Fruit fly (Drosophila melanogaster) whole organism, embryonic: ENCODE data around the gene RhoGDI.

ENCODE experiments used
- CG14441 ChIP-seq: fragments of 200-800 bp; sonication (Bioruptor generic); IDR thresholded peaks from 2 replicates; pipeline ENCODE4 v1.3.6; 2022; ENCODE audit warnings: missing biosample characterization, missing genetic modification characterization
- CG14710 ChIP-seq: fragments of 200-800 bp; sonication (Bioruptor generic); optimal IDR thresholded peaks from 3 replicates; lab custom pipeline; 2019; ENCODE audit warnings: missing biosample characterization, mild to moderate bottlenecking, missing genetic modification characterization, moderate library complexity
- CG14860 ChIP-seq: fragments of 200-800 bp; sonication (Bioruptor generic); IDR thresholded peaks from 3 replicates; pipeline ENCODE4 v1.3.6; 2022; ENCODE audit warnings: missing biosample characterization, missing genetic modification characterization; ENCODE audit not compliant: partially characterized antibody
- CG17328 ChIP-seq: fragments of 200-800 bp; sonication (Bioruptor generic); IDR thresholded peaks from 2 replicates; pipeline ENCODE4 v1.3.6; 2022; ENCODE audit warnings: missing biosample characterization, missing genetic modification characterization
- CG17568 ChIP-seq: fragments of 200-800 bp; sonication (Bioruptor generic); optimal IDR thresholded peaks from 2 replicates; lab custom pipeline; 2018; ENCODE audit warnings: missing biosample characterization, mild to moderate bottlenecking, missing genetic modification characterization, moderate library complexity
- CG1792 ChIP-seq: fragments of 200-800 bp; sonication (Bioruptor generic); optimal IDR thresholded peaks from 2 replicates; lab custom pipeline; 2016; ENCODE audit warnings: missing biosample characterization, missing genetic modification characterization
- CG2120 ChIP-seq: fragments of 200-800 bp; sonication (Bioruptor generic); optimal IDR thresholded peaks from 3 replicates; lab custom pipeline; 2016; ENCODE audit warnings: missing biosample characterization, missing genetic modification characterization
- CG31388 ChIP-seq: fragments of 200-800 bp; sonication (Bioruptor generic); optimal IDR thresholded peaks from 2 replicates; lab custom pipeline; 2016; ENCODE audit warnings: missing biosample characterization, missing genetic modification characterization
- CG3163 ChIP-seq: fragments of 200-800 bp; sonication (Bioruptor generic); optimal IDR thresholded peaks from 3 replicates; lab custom pipeline; 2016; ENCODE audit warnings: missing biosample characterization, missing genetic modification characterization
- CG32772 ChIP-seq: fragments of 200-800 bp; sonication (Bioruptor generic); IDR thresholded peaks from 2 replicates; pipeline ENCODE4 v1.3.6; 2022; ENCODE audit warnings: missing biosample characterization, missing genetic modification characterization
- CG34422 ChIP-seq: fragments of 200-800 bp; sonication (Bioruptor generic); IDR thresholded peaks from 3 replicates; pipeline ENCODE4 v1.3.6; 2022; ENCODE audit warnings: missing biosample characterization, missing genetic modification characterization
- CG4360 ChIP-seq: fragments of 200-800 bp; sonication (Bioruptor generic); IDR thresholded peaks from 2 replicates; pipeline ENCODE4 v1.3.6; 2022; ENCODE audit warnings: missing biosample characterization, missing genetic modification characterization
- CG7556 ChIP-seq: fragments of 200-800 bp; sonication (Bioruptor generic); optimal IDR thresholded peaks from 2 replicates; lab custom pipeline; 2017; ENCODE audit warnings: missing biosample characterization, mild to moderate bottlenecking, missing genetic modification characterization
- CoRest ChIP-seq: fragments of 200-800 bp; sonication (Bioruptor generic); optimal IDR thresholded peaks from 3 replicates; lab custom pipeline; 2018; ENCODE audit warnings: missing biosample characterization, mild to moderate bottlenecking, missing genetic modification characterization, moderate library complexity
- CrebB ChIP-seq: fragments of 200-800 bp; sonication (Bioruptor generic); optimal IDR thresholded peaks from 3 replicates; lab custom pipeline; 2018; ENCODE audit warnings: missing biosample characterization, mild to moderate bottlenecking, missing genetic modification characterization
- Deaf1 ChIP-seq: fragments of 200-800 bp; optimal IDR thresholded peaks from 3 replicates; lab custom pipeline; 2019; ENCODE audit warnings: missing biosample characterization, mild to moderate bottlenecking, missing genetic modification characterization, moderate library complexity
- Dip2 ChIP-seq: fragments of 200-800 bp; sonication (Bioruptor generic); IDR thresholded peaks from 2 replicates; pipeline ENCODE4 v1.3.6; 2022; ENCODE audit warnings: missing biosample characterization, missing genetic modification characterization
- Dip3 ChIP-seq: fragments of 200-800 bp; sonication (Bioruptor generic); optimal IDR thresholded peaks from 3 replicates; lab custom pipeline; 2016; ENCODE audit warnings: missing biosample characterization, missing genetic modification characterization
- Gsc ChIP-seq: fragments of 200-800 bp; sonication (Bioruptor generic); IDR thresholded peaks from 2 replicates; pipeline ENCODE4 v1.3.6; 2022; ENCODE audit warnings: missing biosample characterization, missing genetic modification characterization
- H15 ChIP-seq: fragments of 200-800 bp; sonication (Bioruptor generic); IDR thresholded peaks from 3 replicates; pipeline ENCODE4 v1.3.6; 2022; ENCODE audit warnings: missing biosample characterization, missing genetic modification characterization
- NC2β ChIP-seq: fragments of 200-800 bp; sonication (Bioruptor generic); optimal IDR thresholded peaks from 2 replicates; lab custom pipeline; 2016; ENCODE audit warnings: missing biosample characterization, missing genetic modification characterization
- Opbp ChIP-seq: fragments of 200-800 bp; sonication (Bioruptor generic); IDR thresholded peaks from 3 replicates; pipeline ENCODE4 v1.3.6; 2022; ENCODE audit warnings: missing biosample characterization, missing genetic modification characterization; ENCODE audit not compliant: partially characterized antibody
- Six4 ChIP-seq: fragments of 200-800 bp; sonication (Bioruptor generic); optimal IDR thresholded peaks from 2 replicates; lab custom pipeline; 2016; ENCODE audit warnings: missing biosample characterization, missing genetic modification characterization
- ab ChIP-seq: fragments of 200-800 bp; sonication (Bioruptor generic); optimal IDR thresholded peaks from 2 replicates; lab custom pipeline; 2016; ENCODE audit warnings: missing biosample characterization, missing genetic modification characterization
- abd-A ChIP-seq: fragments of 200-800 bp; sonication (Bioruptor generic); optimal IDR thresholded peaks from 3 replicates; lab custom pipeline; 2019; ENCODE audit warnings: missing biosample characterization, mild to moderate bottlenecking, missing genetic modification characterization, moderate library complexity
- cg ChIP-seq: fragments of 200-800 bp; sonication (Bioruptor generic); optimal IDR thresholded peaks from 3 replicates; lab custom pipeline; 2019; ENCODE audit warnings: missing biosample characterization, mild to moderate bottlenecking, missing genetic modification characterization, moderate library complexity
- chinmo ChIP-seq: fragments of 200-800 bp; sonication (Bioruptor generic); IDR thresholded peaks from 4 replicates; pipeline ENCODE4 v1.3.6; 2022; ENCODE audit warnings: missing biosample characterization, missing genetic modification characterization; ENCODE audit not compliant: partially characterized antibody
- crol ChIP-seq: fragments of 200-800 bp; sonication (Bioruptor generic); IDR thresholded peaks from 2 replicates; pipeline ENCODE4 v1.3.6; 2022; ENCODE audit warnings: missing biosample characterization, missing genetic modification characterization
- dan ChIP-seq: fragments of 200-800 bp; sonication (Bioruptor generic); IDR thresholded peaks from 2 replicates; pipeline ENCODE4 v1.3.6; 2022; ENCODE audit warnings: missing biosample characterization, missing genetic modification characterization
- dmrt11E ChIP-seq: fragments of 200-800 bp; sonication (Bioruptor generic); optimal IDR thresholded peaks from 3 replicates; lab custom pipeline; 2018; ENCODE audit warnings: missing biosample characterization, mild to moderate bottlenecking, missing genetic modification characterization, moderate library complexity
- esg ChIP-seq: fragments of 200-800 bp; sonication (Bioruptor generic); conservative IDR thresholded peaks from 2 replicates; pipeline ENCODE4 v1.3.6; 2022; ENCODE audit warnings: missing biosample characterization, missing genetic modification characterization
- eve ChIP-seq, 2 experiments: fragments of >200 bp; optimal IDR thresholded peaks; 2 replicates each; lab custom pipeline; 2017; ENCODE audit warnings: missing biosample characterization in 2 of 2, missing genetic modification characterization in 2 of 2
- gfzf ChIP-seq: fragments of 200-800 bp; sonication (Bioruptor generic); optimal IDR thresholded peaks from 2 replicates; lab custom pipeline; 2016; ENCODE audit warnings: missing biosample characterization, mild to moderate bottlenecking, missing genetic modification characterization, moderate library complexity
- inv ChIP-seq: fragments of 200-800 bp; sonication (Bioruptor generic); IDR thresholded peaks from 2 replicates; pipeline ENCODE4 v1.3.6; 2022; ENCODE audit warnings: missing biosample characterization, missing genetic modification characterization; ENCODE audit not compliant: partially characterized antibody
- kah ChIP-seq: fragments of 200-800 bp; sonication (Bioruptor generic); optimal IDR thresholded peaks from 2 replicates; lab custom pipeline; 2018; ENCODE audit warnings: missing biosample characterization, mild to moderate bottlenecking, missing genetic modification characterization
- lbe ChIP-seq: fragments of 200-800 bp; sonication (Bioruptor generic); optimal IDR thresholded peaks from 2 replicates; lab custom pipeline; 2016; ENCODE audit warnings: missing biosample characterization, mild to moderate bottlenecking, missing genetic modification characterization
- pros ChIP-seq: fragments of 200-800 bp; sonication (Bioruptor generic); optimal IDR thresholded peaks from 3 replicates; lab custom pipeline; 2019; ENCODE audit warnings: missing biosample characterization, mild to moderate bottlenecking, missing genetic modification characterization, moderate library complexity
- ranshi ChIP-seq: fragments of 200-800 bp; sonication (Bioruptor generic); IDR thresholded peaks from 2 replicates; pipeline ENCODE4 v1.3.6; 2022; ENCODE audit warnings: missing biosample characterization, missing genetic modification characterization
- rib ChIP-seq: fragments of 200-800 bp; sonication (Bioruptor generic); IDR thresholded peaks from 2 replicates; pipeline ENCODE4 v1.3.6; 2022; ENCODE audit warnings: missing biosample characterization, missing genetic modification characterization
- sd ChIP-seq: fragments of 200-800 bp; sonication (Bioruptor generic); optimal IDR thresholded peaks from 3 replicates; lab custom pipeline; 2018; ENCODE audit warnings: missing biosample characterization, mild to moderate bottlenecking, missing genetic modification characterization, moderate library complexity
- seq ChIP-seq: fragments of 200-800 bp; sonication (Bioruptor generic); IDR thresholded peaks from 2 replicates; pipeline ENCODE4 v1.3.6; 2022; ENCODE audit warnings: missing biosample characterization, missing genetic modification characterization
- slou ChIP-seq: fragments of 200-800 bp; sonication (Bioruptor generic); optimal IDR thresholded peaks from 3 replicates; lab custom pipeline; 2016; ENCODE audit warnings: missing biosample characterization, missing genetic modification characterization
- sqz ChIP-seq: fragments of 200-800 bp; sonication (Bioruptor generic); optimal IDR thresholded peaks from 3 replicates; lab custom pipeline; 2018; ENCODE audit warnings: missing biosample characterization, mild to moderate bottlenecking, missing genetic modification characterization
- vvl ChIP-seq: fragments of 200-800 bp; sonication (Bioruptor generic); IDR thresholded peaks from 2 replicates; pipeline ENCODE4 v1.3.6; 2022; ENCODE audit warnings: missing biosample characterization, missing genetic modification characterization

Gene RhoGDI

dm6 chr3L:19902560-19903399 is 25.8 kb upstream of the RhoGDI start (continued):
- peak; percentile 67 for TF ChIP-seq CG14710 (tag; lab: Kevin White, UChicago)
- TF ChIP-seq Six4 (GFP tag; lab: Kevin White, UChicago), result peak; percentile 90
- peak; percentile 80 for TF ChIP-seq H15 (GFP tag; lab: Robert Waterston, UW)
- TF ChIP-seq CG34422, result peak; percentile 84
- peak; percentile 49 for TF ChIP-seq NC2β
- no peak for TF ChIP-seq CG14860
- peak; percentile 86; the same call in 1 of the 2 replicates for TF ChIP-seq ranshi
- no peak for TF ChIP-seq Opbp (GFP tag; lab: Robert Waterston, UW)
- peak; percentile 89 for TF ChIP-seq CG14441 (GFP tag; lab: Robert Waterston, UW)
- TF ChIP-seq CG1792 (GFP tag; lab: Kevin White, UChicago), result peak; percentile 75
- TF ChIP-seq Deaf1 (tag; lab: Kevin White, UChicago), result peak; percentile 91
- no peak for TF ChIP-seq Gsc
- TF ChIP-seq Dip2 (GFP tag; lab: Robert Waterston, UW), result no peak
- TF ChIP-seq rib, result peak; percentile 91
- TF ChIP-seq slou (GFP tag; lab: Kevin White, UChicago), result peak; percentile 83
- peak; percentile 4 for TF ChIP-seq gfzf
- TF ChIP-seq CG2120 (GFP tag; lab: Kevin White, UChicago), result peak; percentile 98
- TF ChIP-seq pros (GFP tag; lab: Kevin White, UChicago), result peak; percentile 84
- no peak for TF ChIP-seq dan (GFP tag; lab: Robert Waterston, UW)
- TF ChIP-seq CrebB, result peak; percentile 95
- TF ChIP-seq crol (GFP tag; lab: Robert Waterston, UW), result peak; percentile 56
- TF ChIP-seq Dip3, result peak; percentile 96
- peak; percentile 85 for TF ChIP-seq CG17568 (GFP tag; lab: Kevin White, UChicago)
- TF ChIP-seq esg, result peak; percentile 95
- peak; percentile 95 for TF ChIP-seq CoRest (tag; lab: Kevin White, UChicago)
- TF ChIP-seq vvl (GFP tag; lab: Robert Waterston, UW), result peak; percentile 95
- peak; percentile 96 for TF ChIP-seq seq
- peak; percentile 60 for TF ChIP-seq CG31388 (GFP tag; lab: Kevin White, UChicago)
- peak; percentile 90 for TF ChIP-seq sqz
- peak; percentile 81 for TF ChIP-seq dmrt11E

dm6 chr3L:19903400-19903846 is 25.1 kb upstream of the RhoGDI start:
- peak in 1 of 2 experiments; percentile 84 for TF ChIP-seq eve (GFP tag; optimal IDR thresholded peaks at IDR 0.05; lab: Kevin White, UChicago)
- TF ChIP-seq inv (GFP tag; lab: Robert Waterston, UW), result no peak
- TF ChIP-seq ab (GFP tag; lab: Kevin White, UChicago), result peak; percentile 47
- TF ChIP-seq lbe (GFP tag; lab: Kevin White, UChicago), result peak; percentile 11
- peak; percentile 45 for TF ChIP-seq sqz
- TF ChIP-seq abd-A, result peak; percentile 2
- TF ChIP-seq chinmo, result peak; percentile 60; the same call in 2 of the 4 replicates
- TF ChIP-seq sd (tag; lab: Kevin White, UChicago), result peak; percentile 21
- TF ChIP-seq CG32772 (GFP tag; lab: Robert Waterston, UW), result no peak
- peak; percentile 3 for TF ChIP-seq CG3163
- TF ChIP-seq CG7556 (GFP tag; lab: Kevin White, UChicago), result peak; percentile 25
- TF ChIP-seq gfzf, result no peak
- TF ChIP-seq CG17328, result no peak
- TF ChIP-seq kah, result no peak
- peak; percentile 24 for TF ChIP-seq cg (GFP tag; lab: Kevin White, UChicago)
- TF ChIP-seq CG4360 (GFP tag; lab: Robert Waterston, UW), result peak; percentile 87
